Fruit fly (Drosophila melanogaster) whole organism, embryonic: ENCODE results near the gene CG5021.

Source experiments
- BEAF-32 ChIP-seq: fragments of 200-800 bp; sonication (Bioruptor generic); optimal IDR thresholded peaks from 3 replicates; lab custom pipeline; 2017; ENCODE audit warnings: missing biosample characterization, missing genetic modification characterization, mild to moderate bottlenecking, moderate library complexity, missing genetic modification reagents
- CG10274 ChIP-seq: fragments of 200-800 bp; sonication (Bioruptor generic); optimal IDR thresholded peaks from 3 replicates; lab custom pipeline; 2017; ENCODE audit warnings: missing biosample characterization, mild to moderate bottlenecking, missing genetic modification characterization
- CG10321 ChIP-seq: fragments of 200-800 bp; sonication (Bioruptor generic); IDR thresholded peaks from 2 replicates; pipeline ENCODE4 v1.3.6; 2022; ENCODE audit warnings: missing biosample characterization, missing genetic modification characterization
- CG10565 ChIP-seq: fragments of 200-800 bp; sonication (Bioruptor generic); optimal IDR thresholded peaks from 3 replicates; lab custom pipeline; 2016; ENCODE audit warnings: missing biosample characterization, mild to moderate bottlenecking, missing genetic modification characterization
- CG11695 ChIP-seq: fragments of 200-800 bp; sonication (Bioruptor generic); IDR thresholded peaks from 3 replicates; pipeline ENCODE4 v1.3.6; 2022; ENCODE audit warnings: missing biosample characterization, missing genetic modification characterization
- CG13287 ChIP-seq: fragments of 200-800 bp; sonication (Bioruptor generic); IDR thresholded peaks from 2 replicates; pipeline ENCODE4 v1.3.6; 2022; ENCODE audit warnings: missing biosample characterization, missing genetic modification characterization; ENCODE audit not compliant: partially characterized antibody
- CG15696 ChIP-seq: fragments of 200-800 bp; sonication (Bioruptor generic); optimal IDR thresholded peaks from 2 replicates; lab custom pipeline; 2019; ENCODE audit warnings: missing biosample characterization, mild to moderate bottlenecking, missing genetic modification characterization, moderate library complexity
- CG2202 ChIP-seq: fragments of 200-800 bp; sonication (Bioruptor generic); optimal IDR thresholded peaks from 2 replicates; lab custom pipeline; 2018; ENCODE audit warnings: missing biosample characterization, mild to moderate bottlenecking, missing genetic modification characterization
- CG32532 ChIP-seq: fragments of 200-800 bp; sonication (Bioruptor generic); IDR thresholded peaks from 2 replicates; pipeline ENCODE4 v1.3.6; 2022; ENCODE audit warnings: missing biosample characterization, missing genetic modification characterization
- CG34422 ChIP-seq: fragments of 200-800 bp; sonication (Bioruptor generic); IDR thresholded peaks from 3 replicates; pipeline ENCODE4 v1.3.6; 2022; ENCODE audit warnings: missing biosample characterization, missing genetic modification characterization
- CG42726 ChIP-seq: fragments of 200-800 bp; sonication (Bioruptor generic); IDR thresholded peaks from 2 replicates; pipeline ENCODE4 v1.3.6; 2022; ENCODE audit warnings: missing biosample characterization, missing genetic modification characterization; ENCODE audit not compliant: partially characterized antibody
- CG4328 ChIP-seq: fragments of 200-800 bp; sonication (Bioruptor generic); optimal IDR thresholded peaks from 3 replicates; lab custom pipeline; 2017; ENCODE audit warnings: missing biosample characterization, missing genetic modification reagents, missing genetic modification characterization
- CG43689 ChIP-seq: fragments of 200-800 bp; sonication (Bioruptor generic); IDR thresholded peaks from 2 replicates; pipeline ENCODE4 v1.3.6; 2022; ENCODE audit warnings: missing biosample characterization, missing genetic modification characterization
- CG4854 ChIP-seq: fragments of 200-800 bp; sonication (Bioruptor generic); optimal IDR thresholded peaks from 2 replicates; lab custom pipeline; 2016; ENCODE audit warnings: missing biosample characterization, missing genetic modification characterization, inconsistent platforms
- CG6272 ChIP-seq: fragments of 200-800 bp; sonication (Bioruptor generic); IDR thresholded peaks from 2 replicates; pipeline ENCODE4 v1.3.6; 2022; ENCODE audit warnings: missing biosample characterization, missing genetic modification characterization
- CG6683 ChIP-seq: fragments of 200-800 bp; sonication (Bioruptor generic); optimal IDR thresholded peaks from 2 replicates; lab custom pipeline; 2017; ENCODE audit warnings: missing biosample characterization, mild to moderate bottlenecking, missing genetic modification characterization, missing genetic modification reagents
- CG7839 ChIP-seq: fragments of 200-800 bp; sonication (Bioruptor generic); optimal IDR thresholded peaks from 3 replicates; lab custom pipeline; 2018; ENCODE audit warnings: missing biosample characterization, mild to moderate bottlenecking, missing genetic modification characterization, moderate library complexity
- CG9215 ChIP-seq: fragments of 200-800 bp; sonication (Bioruptor generic); IDR thresholded peaks from 2 replicates; pipeline ENCODE4 v1.3.6; 2022; ENCODE audit warnings: missing biosample characterization, missing genetic modification characterization
- D19A ChIP-seq: fragments of 200-800 bp; optimal IDR thresholded peaks from 3 replicates; lab custom pipeline; 2019; ENCODE audit warnings: missing biosample characterization, mild to moderate bottlenecking, missing genetic modification characterization, moderate library complexity
- Dll ChIP-seq: fragments of 200-800 bp; sonication (Bioruptor generic); IDR thresholded peaks from 4 replicates; pipeline ENCODE4 v1.3.6; 2022; ENCODE audit warnings: missing biosample characterization, missing genetic modification characterization; ENCODE audit not compliant: partially characterized antibody
- Dp ChIP-seq: fragments of 200-800 bp; sonication (Bioruptor generic); optimal IDR thresholded peaks from 2 replicates; lab custom pipeline; 2018; ENCODE audit warnings: missing biosample characterization, mild to moderate bottlenecking, missing genetic modification characterization, moderate library complexity
- Dref ChIP-seq: fragments of 200-800 bp; sonication (Bioruptor generic); IDR thresholded peaks from 2 replicates; pipeline ENCODE4 v1.3.6; 2022; ENCODE audit warnings: missing biosample characterization, missing genetic modification characterization
- E2f2 ChIP-seq: fragments of 200-800 bp; sonication (Bioruptor generic); IDR thresholded peaks from 2 replicates; pipeline ENCODE4 v1.3.6; 2022; ENCODE audit warnings: missing biosample characterization, missing genetic modification characterization
- Elba2 ChIP-seq: fragments of 200-800 bp; sonication (Bioruptor generic); optimal IDR thresholded peaks from 3 replicates; lab custom pipeline; 2016; ENCODE audit warnings: missing biosample characterization, missing genetic modification characterization
- Hr51 ChIP-seq, 2 experiments: fragments of 200-800 bp; sonication (Bioruptor generic); optimal IDR thresholded peaks; 2 replicates in 1 of 2; 3 replicates in 1 of 2; lab custom pipeline; 2016 to 2018; ENCODE audit warnings: missing biosample characterization in 2 of 2, missing genetic modification characterization in 2 of 2, mild to moderate bottlenecking in 1 of 2, moderate library complexity in 1 of 2
- Lhr ChIP-seq: fragments of 200-800 bp; sonication (Bioruptor generic); optimal IDR thresholded peaks from 3 replicates; lab custom pipeline; 2017; ENCODE audit warnings: mild to moderate bottlenecking, missing biosample characterization, missing genetic modification reagents, missing genetic modification characterization
- MBD-R2 ChIP-seq: fragments of 200-800 bp; sonication (Bioruptor generic); IDR thresholded peaks from 2 replicates; pipeline ENCODE4 v1.3.6; 2022; ENCODE audit warnings: missing biosample characterization, missing genetic modification characterization
- Neu2 ChIP-seq: fragments of 200-800 bp; sonication (Bioruptor generic); optimal IDR thresholded peaks from 3 replicates; lab custom pipeline; 2016; ENCODE audit warnings: missing biosample characterization, missing genetic modification characterization, borderline replicate concordance
- Pdp1 ChIP-seq, 2 experiments: fragments of 200-800 bp; sonication (Bioruptor generic); optimal IDR thresholded peaks; 3 replicates each; lab custom pipeline; 2016; ENCODE audit warnings: missing biosample characterization in 2 of 2, missing genetic modification characterization in 2 of 2, mild to moderate bottlenecking in 1 of 2, moderate library complexity in 1 of 2
- Ravus ChIP-seq: fragments of 200-800 bp; sonication (Bioruptor generic); IDR thresholded peaks from 2 replicates; pipeline ENCODE4 v1.3.6; 2022; ENCODE audit warnings: missing biosample characterization, missing genetic modification characterization
- Scr ChIP-seq: fragments of 200-800 bp; sonication (Bioruptor generic); IDR thresholded peaks from 2 replicates; pipeline ENCODE4 v1.3.6; 2022; ENCODE audit warnings: missing biosample characterization, missing genetic modification characterization; ENCODE audit not compliant: partially characterized antibody
- Sry-δ ChIP-seq: fragments of 200-800 bp; sonication (Bioruptor generic); optimal IDR thresholded peaks from 2 replicates; lab custom pipeline; 2016; ENCODE audit warnings: missing biosample characterization, missing genetic modification characterization
- Vsx1 ChIP-seq: fragments of 200-800 bp; sonication (Bioruptor generic); optimal IDR thresholded peaks from 2 replicates; lab custom pipeline; 2017; ENCODE audit warnings: missing biosample characterization, mild to moderate bottlenecking, missing genetic modification characterization, missing genetic modification reagents
- ash1 ChIP-seq: fragments of 200-800 bp; sonication (Bioruptor generic); optimal IDR thresholded peaks from 2 replicates; lab custom pipeline; 2018; ENCODE audit warnings: missing biosample characterization, mild to moderate bottlenecking, missing genetic modification characterization
- ato ChIP-seq: fragments of 200-800 bp; sonication (Bioruptor generic); IDR thresholded peaks from 2 replicates; pipeline ENCODE4 v1.3.6; 2022; ENCODE audit warnings: missing biosample characterization, missing genetic modification characterization; ENCODE audit not compliant: partially characterized antibody
- chinmo ChIP-seq: fragments of 200-800 bp; sonication (Bioruptor generic); IDR thresholded peaks from 4 replicates; pipeline ENCODE4 v1.3.6; 2022; ENCODE audit warnings: missing biosample characterization, missing genetic modification characterization; ENCODE audit not compliant: partially characterized antibody
- chm ChIP-seq: fragments of 200-800 bp; sonication (Bioruptor generic); IDR thresholded peaks from 2 replicates; pipeline ENCODE4 v1.3.6; 2022; ENCODE audit warnings: missing biosample characterization, missing genetic modification characterization
- corto ChIP-seq: fragments of 200-800 bp; sonication (Bioruptor generic); optimal IDR thresholded peaks from 2 replicates; lab custom pipeline; 2016; ENCODE audit warnings: missing biosample characterization, mild to moderate bottlenecking, missing genetic modification characterization, moderate library complexity
- dimm ChIP-seq: fragments of 200-800 bp; sonication (Bioruptor generic); IDR thresholded peaks from 2 replicates; pipeline ENCODE4 v1.3.6; 2022; ENCODE audit warnings: missing biosample characterization, missing genetic modification characterization
- fd102C ChIP-seq: fragments of 200-800 bp; sonication (Bioruptor generic); optimal IDR thresholded peaks from 2 replicates; lab custom pipeline; 2018; ENCODE audit warnings: missing biosample characterization, mild to moderate bottlenecking, missing genetic modification characterization, moderate library complexity
- knrl ChIP-seq: fragments of 200-800 bp; sonication (Bioruptor generic); IDR thresholded peaks from 3 replicates; pipeline ENCODE4 v1.3.6; 2022; ENCODE audit warnings: missing biosample characterization, missing genetic modification characterization; ENCODE audit not compliant: partially characterized antibody
- lbe ChIP-seq: fragments of 200-800 bp; sonication (Bioruptor generic); optimal IDR thresholded peaks from 2 replicates; lab custom pipeline; 2016; ENCODE audit warnings: missing biosample characterization, mild to moderate bottlenecking, missing genetic modification characterization
- lmd ChIP-seq: fragments of 200-800 bp; sonication (Bioruptor generic); IDR thresholded peaks from 2 replicates; pipeline ENCODE4 v1.3.6; 2022; ENCODE audit warnings: missing biosample characterization, missing genetic modification characterization
- oc ChIP-seq: fragments of 200-800 bp; sonication (Bioruptor generic); optimal IDR thresholded peaks from 2 replicates; lab custom pipeline; 2018; ENCODE audit warnings: missing biosample characterization, mild to moderate bottlenecking, missing genetic modification characterization, moderate library complexity
- otp ChIP-seq: fragments of 200-800 bp; sonication (Bioruptor generic); IDR thresholded peaks from 3 replicates; pipeline ENCODE4, ENCODE4 v1.3.6; 2022; ENCODE audit warnings: missing biosample characterization, missing genetic modification characterization
- pum ChIP-seq: fragments of 200-800 bp; sonication (Bioruptor generic); optimal IDR thresholded peaks from 2 replicates; lab custom pipeline; 2016; ENCODE audit warnings: missing biosample characterization, missing genetic modification characterization
- tin ChIP-seq: fragments of 200-800 bp; sonication (Bioruptor generic); optimal IDR thresholded peaks from 3 replicates; lab custom pipeline; 2016; ENCODE audit warnings: missing biosample characterization, missing genetic modification characterization
- trem ChIP-seq: fragments of 200-800 bp; optimal IDR thresholded peaks from 3 replicates; lab custom pipeline; 2019; ENCODE audit warnings: missing biosample characterization, mild to moderate bottlenecking, missing genetic modification characterization, moderate library complexity
- ttk ChIP-seq: fragments of 200-800 bp; sonication (Bioruptor generic); IDR thresholded peaks from 2 replicates; pipeline ENCODE4 v2.1.2; 2022; ENCODE audit warnings: missing biosample characterization, missing genetic modification characterization

CG5021 gene

DNA sequence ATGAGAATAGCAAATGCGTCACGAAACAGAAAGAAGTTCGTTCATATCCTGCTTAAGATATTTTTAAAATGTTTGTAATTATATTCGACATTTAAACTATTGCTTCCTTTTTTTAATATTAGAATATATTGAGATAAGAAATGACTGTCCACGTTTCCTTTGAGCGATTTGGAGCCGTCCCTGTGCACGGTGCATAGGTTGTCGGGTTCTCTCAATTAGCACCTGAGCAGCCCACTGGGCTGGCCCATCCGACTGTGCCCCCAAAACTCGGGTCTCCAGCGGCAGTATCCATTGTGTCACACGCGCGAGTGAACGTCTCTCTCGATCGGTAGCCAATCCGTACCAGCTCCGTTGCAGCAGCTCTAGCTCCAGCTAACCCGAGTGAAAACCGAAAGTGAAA, 8.1 kb upstream of the CG5021 start, which contains the start of gene CG13313 (continued):
- TF ChIP-seq knrl (GFP tag; lab: Robert Waterston, UW) (no peak), Elba2 (GFP tag; lab: Kevin White, UChicago) (no peak), CG34422 (no peak), CG11695 (GFP tag; lab: Robert Waterston, UW) (no peak), CG42726 (GFP tag; lab: Robert Waterston, UW) (no peak), D19A (tag; lab: Kevin White, UChicago) (no peak), CG10565 (GFP tag; lab: Kevin White, UChicago) (no peak), corto (GFP tag; lab: Kevin White, UChicago) (no peak), Neu2 (no peak), ash1 (GFP tag; lab: Kevin White, UChicago) (no peak), CG6683 (no peak), CG9215 (0 out of 2 replicates have a peak, but pooled peaks have one; percentile 14), CG15696 (tag; lab: Kevin White, UChicago) (no peak)

DNA sequence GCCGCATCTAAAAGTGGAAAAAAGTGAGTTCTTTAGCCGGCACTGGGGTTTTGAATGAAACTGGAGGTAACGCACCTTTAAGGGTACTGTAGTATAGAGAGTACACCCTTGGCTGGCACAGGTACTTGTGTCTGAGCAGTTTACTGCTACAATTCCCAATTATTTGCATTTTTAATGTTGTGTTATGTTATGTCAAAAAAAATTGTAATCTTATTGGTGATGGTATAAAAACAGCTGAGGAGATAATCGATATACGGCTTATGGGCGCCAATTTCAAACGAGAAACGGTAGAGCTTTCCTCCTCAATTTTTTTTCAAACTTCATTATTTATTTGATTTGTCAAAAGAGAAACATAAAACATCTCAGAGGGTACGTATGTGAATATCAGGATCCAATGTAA, 2.2 kb upstream of the CG5021 start, which contains the start of gene ValRS-m:
ValRS-m (minus strand) TSS at position 312 of the 400 bp plus-strand sequence.
- TF ChIP-seq chm (GFP tag; lab: Robert Waterston, UW): no peak
- TF ChIP-seq Ravus: no peak
- TF ChIP-seq pum (GFP tag; lab: Kevin White, UChicago): no peak
- TF ChIP-seq CG13287 (GFP tag; lab: Robert Waterston, UW): peak; percentile 41
- no peak for TF ChIP-seq Vsx1 (GFP tag; lab: Kevin White, UChicago)
- 0 out of 4 replicates have a peak, but pooled peaks have one; percentile 40 for TF ChIP-seq chinmo
- no peak for TF ChIP-seq CG32532
- TF ChIP-seq CG4854: no peak
- peak; percentile 86 for TF ChIP-seq E2f2 (GFP tag; lab: Robert Waterston, UW)
- TF ChIP-seq tin (GFP tag; lab: Kevin White, UChicago): no peak
- TF ChIP-seq MBD-R2 (GFP tag; lab: Robert Waterston, UW): peak; percentile 42
- TF ChIP-seq CG10321: no peak
- TF ChIP-seq Hr51 (GFP tag; optimal IDR thresholded peaks at IDR 0.05; lab: Kevin White, UChicago): no peak
- TF ChIP-seq otp (GFP tag; lab: Robert Waterston, UW): no peak
- TF ChIP-seq Dll (GFP tag; lab: Robert Waterston, UW): 0 out of 4 replicates have a peak, but pooled peaks have one; percentile 40
- TF ChIP-seq ato (GFP tag; lab: Robert Waterston, UW): no peak
- TF ChIP-seq CG7839 (tag; lab: Kevin White, UChicago): no peak
- TF ChIP-seq lbe (GFP tag; lab: Kevin White, UChicago): no peak
- no peak for TF ChIP-seq fd102C (GFP tag; lab: Kevin White, UChicago)
- TF ChIP-seq CG4328 (GFP tag; lab: Kevin White, UChicago): no peak
- peak; percentile 3 for TF ChIP-seq BEAF-32
- no peak for TF ChIP-seq CG43689
- TF ChIP-seq trem: peak; percentile 36
- no peak for TF ChIP-seq CG6272 (GFP tag; lab: Robert Waterston, UW)
- no peak for TF ChIP-seq CG10274
- no peak for TF ChIP-seq CG2202 (tag; lab: Kevin White, UChicago)
- no peak for TF ChIP-seq lmd (GFP tag; lab: Robert Waterston, UW)
- TF ChIP-seq Scr (GFP tag; lab: Robert Waterston, UW): no peak
- TF ChIP-seq Lhr (GFP tag; lab: Kevin White, UChicago): no peak
- TF ChIP-seq Dp (GFP tag; lab: Kevin White, UChicago): peak; percentile 79
- TF ChIP-seq Sry-δ (GFP tag; lab: Kevin White, UChicago): peak; percentile 47
- TF ChIP-seq Pdp1 (GFP tag; optimal IDR thresholded peaks at IDR 0.05; lab: Kevin White, UChicago): peak in 1 of 2 experiments; percentile 73
- TF ChIP-seq ttk: no peak
- TF ChIP-seq oc (tag; lab: Kevin White, UChicago): no peak
- TF ChIP-seq dimm (GFP tag; lab: Robert Waterston, UW): no peak
- TF ChIP-seq Dref (GFP tag; lab: Robert Waterston, UW): peak; percentile 57
